ENCODE assay signal across 4 fruit fly cellular contexts in genomic region chr2L:5505130-5505529, dm6.
TF ChIP-seq lines count a peak whose summit lies in the region.

No protein-coding gene starts in this region.

- no peak for TF ChIP-seq CTCF in whole organism, embryonic (GFP tag; optimal IDR thresholded peaks at IDR 0.05; lab: Kevin White, UChicago)

TF ChIP-seq in whole organism, embryonic, 481 proteins besides CTCF, POLR2A, EP300 and RAD21:
- TF ChIP-seq Oli (tag; optimal IDR thresholded peaks at IDR 0.05; lab: Kevin White, UChicago) (peak; percentile 11), gem (tag; optimal IDR thresholded peaks at IDR 0.05; lab: Kevin White, UChicago) (peak; percentile 33), CG12391 (tag; optimal IDR thresholded peaks at IDR 0.05; lab: Kevin White, UChicago) (peak; percentile 0), stc (GFP tag; IDR thresholded peaks at IDR 0.05; lab: Robert Waterston, UW) (no peak)

TF ChIP-seq in whole organism, prepupa, 60 proteins besides CTCF, POLR2A, EP300 and RAD21 (continues in another document):
- no peak for TF ChIP-seq CG8319 (GFP tag; optimal IDR thresholded peaks at IDR 0.05; lab: Kevin White, UChicago)
- peak; percentile 51 for TF ChIP-seq Eip78C (GFP tag; lab: Kevin White, UChicago)
- TF ChIP-seq Met (GFP tag; optimal IDR thresholded peaks at IDR 0.05; lab: Kevin White, UChicago): peak; percentile 41
- TF ChIP-seq net (GFP tag; optimal IDR thresholded peaks at IDR 0.05; lab: Kevin White, UChicago): no peak
- TF ChIP-seq CG11902 (GFP tag; optimal IDR thresholded peaks at IDR 0.05; lab: Kevin White, UChicago): no peak
- TF ChIP-seq CG6792 (GFP tag; optimal IDR thresholded peaks at IDR 0.05; lab: Kevin White, UChicago): no peak
- no peak for TF ChIP-seq CG1621 (tag; optimal IDR thresholded peaks at IDR 0.05; lab: Kevin White, UChicago)
- peak; percentile 35 for TF ChIP-seq CG10631 (GFP tag; optimal IDR thresholded peaks at IDR 0.05; lab: Kevin White, UChicago)
- no peak for TF ChIP-seq CG10669 (GFP tag; optimal IDR thresholded peaks at IDR 0.05; lab: Kevin White, UChicago)
- no peak for TF ChIP-seq Hr4 (GFP tag; optimal IDR thresholded peaks at IDR 0.05; lab: Kevin White, UChicago)
- TF ChIP-seq dac (GFP tag; optimal IDR thresholded peaks at IDR 0.05; lab: Kevin White, UChicago): no peak
- TF ChIP-seq CG11294 (GFP tag; IDR thresholded peaks at IDR 0.05; lab: Robert Waterston, UW): no peak
- TF ChIP-seq Eip93F (GFP tag; optimal IDR thresholded peaks at IDR 0.05; lab: Kevin White, UChicago): no peak
- TF ChIP-seq Ets21C (GFP tag; optimal IDR thresholded peaks at IDR 0.05; lab: Kevin White, UChicago): no peak
- TF ChIP-seq Ets96B (tag; optimal IDR thresholded peaks at IDR 0.05; lab: Kevin White, UChicago): no peak
- no peak for TF ChIP-seq CG11762 (GFP tag; optimal IDR thresholded peaks at IDR 0.05; lab: Kevin White, UChicago; ENCODE audit: insufficient read depth)
- no peak for TF ChIP-seq CG4318 (GFP tag; optimal IDR thresholded peaks at IDR 0.05; lab: Kevin White, UChicago)
- TF ChIP-seq CG31627 (GFP tag; optimal IDR thresholded peaks at IDR 0.05; lab: Kevin White, UChicago): peak; percentile 23
- no peak for TF ChIP-seq CG8632 (GFP tag; optimal IDR thresholded peaks at IDR 0.05; lab: Kevin White, UChicago)
- no peak for TF ChIP-seq spab (GFP tag; optimal IDR thresholded peaks at IDR 0.05; lab: Kevin White, UChicago)
- no peak for TF ChIP-seq Blimp-1 (GFP tag; optimal IDR thresholded peaks at IDR 0.05; lab: Kevin White, UChicago)
- no peak for TF ChIP-seq CG15336 (GFP tag; IDR thresholded peaks at IDR 0.05; lab: Robert Waterston, UW)
- TF ChIP-seq cyc (GFP tag; optimal IDR thresholded peaks at IDR 0.05; lab: Kevin White, UChicago): no peak
- TF ChIP-seq CG6854 (GFP tag; optimal IDR thresholded peaks at IDR 0.05; lab: Kevin White, UChicago): no peak
- no peak for TF ChIP-seq CG6163 (GFP tag; IDR thresholded peaks at IDR 0.05; lab: Robert Waterston, UW)
- no peak for TF ChIP-seq dsx (GFP tag; optimal IDR thresholded peaks at IDR 0.05; lab: Kevin White, UChicago; ENCODE audit: poor library complexity, severe bottlenecking)
- peak; percentile 44 for TF ChIP-seq Sox102F (GFP tag; optimal IDR thresholded peaks at IDR 0.05; lab: Kevin White, UChicago)
- TF ChIP-seq CG6276 (GFP tag; optimal IDR thresholded peaks at IDR 0.05; lab: Kevin White, UChicago): no peak
- peak; percentile 33 for TF ChIP-seq OdsH (GFP tag; optimal IDR thresholded peaks at IDR 0.05; lab: Kevin White, UChicago)
- no peak for TF ChIP-seq fd59A (GFP tag; optimal IDR thresholded peaks at IDR 0.05; lab: Kevin White, UChicago)
- peak; percentile 59 for TF ChIP-seq svp (GFP tag; lab: Kevin White, UChicago)

TF ChIP-seq in whole organism, pupa, 21 proteins besides CTCF, POLR2A, EP300 and RAD21:
- TF ChIP-seq Pif1A (GFP tag; optimal IDR thresholded peaks at IDR 0.05; lab: Kevin White, UChicago) (peak; percentile 12), CG15710 (tag; optimal IDR thresholded peaks at IDR 0.05; lab: Kevin White, UChicago) (peak; percentile 36), D1 (tag; optimal IDR thresholded peaks at IDR 0.05; lab: Kevin White, UChicago) (no peak)

TF ChIP-seq in whole organism, wandering third instar larva, 38 proteins besides CTCF, POLR2A, EP300 and RAD21:
- TF ChIP-seq Hr83 (GFP tag; optimal IDR thresholded peaks at IDR 0.05; lab: Kevin White, UChicago; ENCODE audit: poor library complexity, severe bottlenecking): no peak
- no peak for TF ChIP-seq tai (GFP tag; optimal IDR thresholded peaks at IDR 0.05; lab: Kevin White, UChicago)
- TF ChIP-seq dsf (GFP tag; optimal IDR thresholded peaks at IDR 0.05; lab: Kevin White, UChicago; ENCODE audit: borderline replicate concordance): no peak
- TF ChIP-seq h (GFP tag; optimal IDR thresholded peaks at IDR 0.05; lab: Kevin White, UChicago): peak; percentile 19
- peak; percentile 12 for TF ChIP-seq HLH106 (tag; optimal IDR thresholded peaks at IDR 0.05; lab: Kevin White, UChicago)
- TF ChIP-seq CG9705 (GFP tag; optimal IDR thresholded peaks at IDR 0.05; lab: Kevin White, UChicago): no peak
- TF ChIP-seq Sp1 (GFP tag; optimal IDR thresholded peaks at IDR 0.05; lab: Kevin White, UChicago): peak; percentile 32
- TF ChIP-seq Dfd (GFP tag; optimal IDR thresholded peaks at IDR 0.05; lab: Kevin White, UChicago): no peak
- TF ChIP-seq foxo (GFP tag; optimal IDR thresholded peaks at IDR 0.05; lab: Kevin White, UChicago): peak in 1 of 2 experiments; percentile 34
- peak; percentile 40 for TF ChIP-seq br (GFP tag; optimal IDR thresholded peaks at IDR 0.05; lab: Kevin White, UChicago)
- no peak for TF ChIP-seq pan (optimal IDR thresholded peaks at IDR 0.05; lab: Kevin White, UChicago)
- TF ChIP-seq rgr (GFP tag; optimal IDR thresholded peaks at IDR 0.05; lab: Kevin White, UChicago): no peak
- no peak for TF ChIP-seq CG32264 (GFP tag; optimal IDR thresholded peaks at IDR 0.05; lab: Kevin White, UChicago)
- peak; percentile 28 for TF ChIP-seq ey (GFP tag; optimal IDR thresholded peaks at IDR 0.05; lab: Kevin White, UChicago)
- TF ChIP-seq GATAd (GFP tag; optimal IDR thresholded peaks at IDR 0.05; lab: Kevin White, UChicago): no peak
- TF ChIP-seq dmrt93B (GFP tag; optimal IDR thresholded peaks at IDR 0.05; lab: Kevin White, UChicago): no peak
- TF ChIP-seq sv (GFP tag; optimal IDR thresholded peaks at IDR 0.05; lab: Kevin White, UChicago): no peak
- no peak for TF ChIP-seq Dif (GFP tag; optimal IDR thresholded peaks at IDR 0.05; lab: Kevin White, UChicago; ENCODE audit: partially characterized antibody)
- no peak for TF ChIP-seq sage (GFP tag; optimal IDR thresholded peaks at IDR 0.05; lab: Kevin White, UChicago)
- TF ChIP-seq Vsx2 (GFP tag; optimal IDR thresholded peaks at IDR 0.05; lab: Kevin White, UChicago; ENCODE audit: partially characterized antibody): no peak
- TF ChIP-seq lola (GFP tag; optimal IDR thresholded peaks at IDR 0.05; lab: Kevin White, UChicago): no peak
- no peak for TF ChIP-seq Rel (GFP tag; optimal IDR thresholded peaks at IDR 0.05; lab: Kevin White, UChicago)
- TF ChIP-seq Rel (tag; optimal IDR thresholded peaks at IDR 0.05; lab: Kevin White, UChicago): no peak
- peak; percentile 61 for TF ChIP-seq Hnf4 (GFP tag; optimal IDR thresholded peaks at IDR 0.05; lab: Kevin White, UChicago)
- no peak for TF ChIP-seq N (GFP tag; optimal IDR thresholded peaks at IDR 0.05; lab: Kevin White, UChicago)
- TF ChIP-seq dl (GFP tag; optimal IDR thresholded peaks at IDR 0.05; lab: Kevin White, UChicago; ENCODE audit: insufficient read depth in 1 of 2, partially characterized antibody in 2 of 2): no peak
- no peak for TF ChIP-seq brk (GFP tag; optimal IDR thresholded peaks at IDR 0.05; lab: Kevin White, UChicago)
- no peak for TF ChIP-seq CrebA (GFP tag; optimal IDR thresholded peaks at IDR 0.05; lab: Kevin White, UChicago; ENCODE audit: borderline replicate concordance)
- TF ChIP-seq Abd-B (GFP tag; optimal IDR thresholded peaks at IDR 0.05; lab: Kevin White, UChicago): no peak
- no peak for TF ChIP-seq Mio (GFP tag; optimal IDR thresholded peaks at IDR 0.05; lab: Kevin White, UChicago)
- TF ChIP-seq usp (GFP tag; optimal IDR thresholded peaks at IDR 0.05; lab: Kevin White, UChicago): no peak
- no peak for TF ChIP-seq Myc (optimal IDR thresholded peaks at IDR 0.05; lab: Kevin White, UChicago)
- peak; percentile 30 for TF ChIP-seq psq (GFP tag; optimal IDR thresholded peaks at IDR 0.05; lab: Kevin White, UChicago)
- TF ChIP-seq OdsH (GFP tag; optimal IDR thresholded peaks at IDR 0.05; lab: Kevin White, UChicago): peak; percentile 40
- no peak for TF ChIP-seq Jra (GFP tag; optimal IDR thresholded peaks at IDR 0.05; lab: Kevin White, UChicago)
- TF ChIP-seq fru (GFP tag; optimal IDR thresholded peaks at IDR 0.05; lab: Kevin White, UChicago): peak; percentile 55
- TF ChIP-seq jim (GFP tag; optimal IDR thresholded peaks at IDR 0.05; lab: Kevin White, UChicago): no peak
- TF ChIP-seq woc (GFP tag; optimal IDR thresholded peaks at IDR 0.05; lab: Kevin White, UChicago): no peak

Comparison
In these comparisons a context has a peak if more than half of its experiments do, and no peak if none do; other contexts are left out.
1. Of the 7 proteins assayed by ChIP-seq in both whole organism, embryonic and whole organism, prepupa: peak only in whole organism, embryonic: none; only in whole organism, prepupa: Sox102F; in both: none; in neither: 6.